Worm (Caenorhabditis elegans) whole organism, L4 larva: Measurements from ENCODE around the gene B0303.14.

Experiments used
- F26F4.8 ChIP-seq: fragments of 200-800 bp; sonication (Bioruptor generic); conservative IDR thresholded peaks from 2 replicates; pipeline ENCODE4 v1.3.6; 2022; ENCODE audit warnings: missing genetic modification characterization, missing compliant biosample characterization
- Y5F2A.4 ChIP-seq: fragments of 200-800 bp; sonication (Bioruptor generic); optimal IDR thresholded peaks from 2 replicates; lab custom pipeline; 2018; ENCODE audit warnings: mild to moderate bottlenecking, missing genetic modification characterization, missing compliant biosample characterization
- aly-2 ChIP-seq: sonication (generic microtip); optimal IDR thresholded peaks from 2 replicates; lab custom pipeline; 2018; ENCODE audit warnings: missing biosample characterization, missing genetic modification characterization
- arid-1 ChIP-seq: fragments of 200-800 bp; sonication (Bioruptor generic); conservative IDR thresholded peaks from 2 replicates; pipeline ENCODE4 v1.3.6; 2022; ENCODE audit warnings: missing genetic modification reagents, missing genetic modification characterization, missing compliant biosample characterization
- ceh-32 ChIP-seq: sonication (generic microtip); optimal IDR thresholded peaks from 2 replicates; lab custom pipeline; 2016; ENCODE audit warnings: mild to moderate bottlenecking, missing genetic modification characterization, missing compliant biosample characterization; ENCODE audit not compliant: poor library complexity
- ceh-44 ChIP-seq: fragments of 200-800 bp; sonication (Bioruptor generic); IDR thresholded peaks from 2 replicates; pipeline ENCODE4 v1.3.6; 2022; ENCODE audit warnings: missing genetic modification reagents, missing genetic modification characterization, missing compliant biosample characterization
- ceh-62 ChIP-seq: sonication (generic microtip); optimal IDR thresholded peaks from 2 replicates; lab custom pipeline; 2017; ENCODE audit warnings: missing biosample characterization, missing genetic modification characterization
- ces-1 ChIP-seq: fragments of 150-350 bp; sonication (generic microtip); optimal IDR thresholded peaks from 4 replicates; lab custom pipeline; 2014; ENCODE audit warnings: missing biosample characterization, missing genetic modification reagents, missing genetic modification characterization
- cey-2 ChIP-seq: sonication (generic microtip); optimal IDR thresholded peaks from 3 replicates; lab custom pipeline; 2017; ENCODE audit warnings: missing genetic modification characterization, mild to moderate bottlenecking, missing compliant biosample characterization, antibody characterized with exemption, borderline replicate concordance; ENCODE audit not compliant: insufficient read depth
- ctbp-1 ChIP-seq: fragments of 200-800 bp; sonication (Bioruptor generic); IDR thresholded peaks from 2 replicates; pipeline ENCODE4 v1.3.6; 2022; ENCODE audit warnings: missing genetic modification reagents, missing genetic modification characterization, missing compliant biosample characterization
- daf-19 ChIP-seq: fragments of 200-800 bp; sonication (Bioruptor generic); conservative IDR thresholded peaks from 2 replicates; pipeline ENCODE4 v1.3.6; 2022; ENCODE audit warnings: missing genetic modification characterization, missing compliant biosample characterization
- daf-8 ChIP-seq: fragments of 200-800 bp; sonication (Bioruptor generic); IDR thresholded peaks from 2 replicates; pipeline ENCODE4 v1.3.6; 2022; ENCODE audit warnings: missing genetic modification characterization, missing compliant biosample characterization
- dve-1 ChIP-seq: sonication (generic microtip); optimal IDR thresholded peaks from 2 replicates; lab custom pipeline; 2017; ENCODE audit warnings: antibody characterized with exemption, mild to moderate bottlenecking, missing genetic modification characterization, missing compliant biosample characterization; ENCODE audit not compliant: insufficient read depth
- egl-43 ChIP-seq: fragments of 200-800 bp; sonication (Bioruptor generic); IDR thresholded peaks from 2 replicates; pipeline ENCODE4 v1.3.6; 2022; ENCODE audit warnings: missing genetic modification reagents, missing genetic modification characterization, missing compliant biosample characterization
- fkh-10 ChIP-seq: fragments of 150-350 bp; optimal IDR thresholded peaks from 2 replicates; lab custom pipeline; 2014; ENCODE audit warnings: missing biosample characterization, missing genetic modification reagents, missing genetic modification characterization
- hlh-11 ChIP-seq: fragments of 200-800 bp; sonication (Bioruptor generic); optimal IDR thresholded peaks from 2 replicates; lab custom pipeline; 2018; ENCODE audit warnings: mild to moderate bottlenecking, missing genetic modification characterization, missing compliant biosample characterization
- hmg-1.1 ChIP-seq: fragments of 200-800 bp; sonication (Bioruptor generic); IDR thresholded peaks from 2 replicates; pipeline ENCODE4 v1.3.6; 2022; ENCODE audit warnings: missing genetic modification reagents, missing genetic modification characterization, missing compliant biosample characterization
- lin-29 ChIP-seq: fragments of 200-800 bp; sonication (Bioruptor generic); IDR thresholded peaks from 2 replicates; pipeline ENCODE4 v1.3.6; 2022; ENCODE audit warnings: missing genetic modification reagents, missing genetic modification characterization, missing compliant biosample characterization
- lin-38 ChIP-seq: fragments of 200-800 bp; sonication (Bioruptor generic); IDR thresholded peaks from 2 replicates; pipeline ENCODE4 v1.3.6; 2022; ENCODE audit warnings: missing genetic modification reagents, missing genetic modification characterization, missing compliant biosample characterization
- lin-39 ChIP-seq: fragments of 150-350 bp; optimal IDR thresholded peaks from 2 replicates; lab custom pipeline; 2014; ENCODE audit warnings: missing biosample characterization, missing genetic modification reagents, missing genetic modification characterization
- madf-5 ChIP-seq, 2 experiments: fragments of 200-800 bp; sonication (Bioruptor generic); IDR thresholded peaks; 2 replicates each; pipeline ENCODE4 v1.3.6; 2022; ENCODE audit warnings: missing compliant biosample characterization in 2 of 2, missing genetic modification characterization in 2 of 2
- madf-9 ChIP-seq: fragments of 200-800 bp; sonication (Bioruptor generic); conservative IDR thresholded peaks from 2 replicates; pipeline ENCODE4 v1.3.6; 2022; ENCODE audit warnings: missing genetic modification reagents, missing genetic modification characterization, missing compliant biosample characterization
- mdt-29 ChIP-seq: fragments of 200-800 bp; sonication (Bioruptor generic); IDR thresholded peaks from 2 replicates; pipeline ENCODE4 v1.3.6; 2022; ENCODE audit warnings: missing genetic modification reagents, missing genetic modification characterization, missing compliant biosample characterization
- mxl-2 ChIP-seq: fragments of 200-800 bp; sonication (Bioruptor generic); conservative IDR thresholded peaks from 2 replicates; pipeline ENCODE4 v1.3.6; 2022; ENCODE audit warnings: missing genetic modification reagents, missing genetic modification characterization, missing compliant biosample characterization
- mxl-3 ChIP-seq: fragments of 200-800 bp; sonication (Bioruptor generic); optimal IDR thresholded peaks from 2 replicates; lab custom pipeline; 2018; ENCODE audit warnings: mild to moderate bottlenecking, missing genetic modification characterization, missing compliant biosample characterization
- nhr-25 ChIP-seq: sonication (generic microtip); optimal IDR thresholded peaks from 2 replicates; lab custom pipeline; 2017; ENCODE audit warnings: missing genetic modification characterization, mild to moderate bottlenecking, missing compliant biosample characterization, antibody characterized with exemption, moderate library complexity, borderline replicate concordance; ENCODE audit not compliant: insufficient read depth
- nhr-28 ChIP-seq: fragments of 150-350 bp; optimal IDR thresholded peaks from 2 replicates; lab custom pipeline; 2014; ENCODE audit warnings: missing biosample characterization, missing genetic modification characterization
- nhr-42 ChIP-seq: fragments of 200-800 bp; sonication (Bioruptor generic); IDR thresholded peaks from 2 replicates; pipeline ENCODE4 v1.3.6; 2022; ENCODE audit warnings: missing genetic modification characterization, missing compliant biosample characterization
- nhr-48 ChIP-seq: sonication (generic microtip); optimal IDR thresholded peaks from 2 replicates; lab custom pipeline; 2016; ENCODE audit warnings: mild to moderate bottlenecking, missing genetic modification characterization, missing compliant biosample characterization
- nhr-6 ChIP-seq: fragments of 150-350 bp; optimal IDR thresholded peaks from 2 replicates; lab custom pipeline; 2014; ENCODE audit warnings: missing biosample characterization, missing genetic modification characterization
- nhr-76 ChIP-seq: fragments of 150-350 bp; optimal IDR thresholded peaks from 2 replicates; lab custom pipeline; 2014; ENCODE audit warnings: missing biosample characterization, missing genetic modification characterization
- rbr-2 ChIP-seq: sonication (generic microtip); optimal IDR thresholded peaks from 2 replicates; lab custom pipeline; 2016; ENCODE audit warnings: missing genotype, missing genetic modification characterization, missing compliant biosample characterization
- sdz-12 ChIP-seq: fragments of 200-800 bp; sonication (Bioruptor generic); optimal IDR thresholded peaks from 2 replicates; lab custom pipeline; 2018; ENCODE audit warnings: mild to moderate bottlenecking, missing genetic modification characterization, missing compliant biosample characterization
- set-16 ChIP-seq: fragments of 200-800 bp; sonication (Bioruptor generic); IDR thresholded peaks from 2 replicates; pipeline ENCODE4 v1.3.6; 2022; ENCODE audit warnings: missing genetic modification reagents, missing genetic modification characterization, missing compliant biosample characterization
- snpc-4 ChIP-seq: fragments of 150-350 bp; optimal IDR thresholded peaks from 2 replicates; lab custom pipeline; 2014; ENCODE audit warnings: missing biosample characterization, missing genetic modification characterization
- spr-1 ChIP-seq: sonication (generic microtip); optimal IDR thresholded peaks from 2 replicates; lab custom pipeline; 2016; ENCODE audit warnings: mild to moderate bottlenecking, missing genetic modification characterization, missing compliant biosample characterization
- tag-97 ChIP-seq: fragments of 200-800 bp; sonication (Bioruptor generic); IDR thresholded peaks from 2 replicates; pipeline ENCODE4 v1.3.6; 2022; ENCODE audit warnings: missing genetic modification characterization, missing compliant biosample characterization
- zag-1 ChIP-seq: fragments of 150-350 bp; optimal IDR thresholded peaks from 2 replicates; lab custom pipeline; 2014; ENCODE audit warnings: missing biosample characterization, missing genetic modification characterization
- zfp-3 ChIP-seq: fragments of 200-800 bp; sonication (Bioruptor generic); conservative IDR thresholded peaks from 2 replicates; pipeline ENCODE4 v1.3.6; 2022; ENCODE audit warnings: missing genetic modification reagents, missing genetic modification characterization, missing compliant biosample characterization
- zip-11 ChIP-seq: fragments of 200-800 bp; sonication (Bioruptor generic); IDR thresholded peaks from 2 replicates; pipeline ENCODE4 v1.3.6; 2022; ENCODE audit warnings: missing genetic modification characterization, missing compliant biosample characterization
- ztf-7 ChIP-seq: fragments of 150-350 bp; optimal IDR thresholded peaks from 2 replicates; lab custom pipeline; 2014; ENCODE audit warnings: missing biosample characterization, missing genetic modification characterization

The B0303.14 gene

DNA sequence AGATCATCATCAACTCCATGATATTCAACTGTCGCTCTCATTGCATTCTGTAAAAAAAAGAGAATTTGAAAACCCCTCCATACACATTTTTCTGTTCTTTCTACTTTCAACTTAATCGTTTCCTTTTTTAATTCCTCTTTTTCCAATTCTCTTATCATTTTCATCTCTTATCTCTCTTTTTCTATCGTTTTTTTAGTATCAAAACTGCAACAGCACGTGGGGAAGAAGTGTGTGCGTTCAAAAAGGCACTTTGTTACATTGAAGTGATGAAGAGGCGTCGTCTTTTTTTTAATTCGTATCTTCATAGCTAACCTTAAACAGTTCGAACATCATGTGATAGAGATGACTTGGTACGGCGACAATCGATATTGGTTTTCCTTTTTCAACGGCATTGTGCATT lies 23.1 kb upstream of the B0303.14 start (continued):
- no peak for TF ChIP-seq ceh-32
- no peak for TF ChIP-seq zip-11 (GFP tag; lab: Robert Waterston, UW)
- no peak for TF ChIP-seq sdz-12
- no peak for TF ChIP-seq arid-1
- TF ChIP-seq fkh-10 (GFP tag; lab: Kevin White, UChicago) = no peak
- TF ChIP-seq madf-9 (GFP tag; lab: Robert Waterston, UW) = no peak
- no peak for TF ChIP-seq lin-38 (GFP tag; lab: Robert Waterston, UW)
- TF ChIP-seq tag-97 (GFP tag; lab: Robert Waterston, UW) = no peak
- TF ChIP-seq nhr-76 = no peak
- TF ChIP-seq nhr-42 (GFP tag; lab: Robert Waterston, UW) = no peak
- no peak for TF ChIP-seq ceh-62
- no peak for TF ChIP-seq lin-39
- no peak for TF ChIP-seq F26F4.8 (GFP tag; lab: Robert Waterston, UW)
- TF ChIP-seq set-16 = no peak
- no peak for TF ChIP-seq daf-8
- TF ChIP-seq ces-1 (GFP tag; lab: Kevin White, UChicago) = no peak
- peak; percentile 95 for TF ChIP-seq nhr-28 (tag; lab: Kevin White, UChicago)
- no peak for TF ChIP-seq nhr-25 (tag; lab: Kevin White, UChicago)
- TF ChIP-seq egl-43 (GFP tag; lab: Robert Waterston, UW) = no peak
- TF ChIP-seq mdt-29 (GFP tag; lab: Robert Waterston, UW) = no peak
- no peak for TF ChIP-seq daf-19
- TF ChIP-seq snpc-4 (tag; lab: Kevin White, UChicago) = no peak
- TF ChIP-seq aly-2 (tag; lab: Kevin White, UChicago) = no peak
- TF ChIP-seq ctbp-1 (GFP tag; lab: Robert Waterston, UW) = no peak
- peak; percentile 31 for TF ChIP-seq nhr-6 (tag; lab: Kevin White, UChicago)
- TF ChIP-seq cey-2 (tag; lab: Kevin White, UChicago) = peak; percentile 90
- no peak for TF ChIP-seq zfp-3 (GFP tag; lab: Robert Waterston, UW)
- no peak for TF ChIP-seq spr-1 (tag; lab: Kevin White, UChicago)
- TF ChIP-seq nhr-48 (tag; lab: Kevin White, UChicago) = peak; percentile 94
- peak; percentile 97 for TF ChIP-seq mxl-3 (GFP tag; lab: Kevin White, UChicago)
- no peak for TF ChIP-seq mxl-2 (GFP tag; lab: Robert Waterston, UW)
- no peak for TF ChIP-seq rbr-2 (tag; lab: Kevin White, UChicago)
- TF ChIP-seq dve-1 (tag; lab: Kevin White, UChicago) = peak; percentile 95
- TF ChIP-seq zag-1 (tag; lab: Kevin White, UChicago) = no peak
- no peak for TF ChIP-seq hmg-1.1 (GFP tag; lab: Robert Waterston, UW)
- TF ChIP-seq ceh-44 = no peak
- no peak for TF ChIP-seq madf-5 (GFP tag; IDR thresholded peaks at IDR 0.05; lab: Robert Waterston, UW)

DNA sequence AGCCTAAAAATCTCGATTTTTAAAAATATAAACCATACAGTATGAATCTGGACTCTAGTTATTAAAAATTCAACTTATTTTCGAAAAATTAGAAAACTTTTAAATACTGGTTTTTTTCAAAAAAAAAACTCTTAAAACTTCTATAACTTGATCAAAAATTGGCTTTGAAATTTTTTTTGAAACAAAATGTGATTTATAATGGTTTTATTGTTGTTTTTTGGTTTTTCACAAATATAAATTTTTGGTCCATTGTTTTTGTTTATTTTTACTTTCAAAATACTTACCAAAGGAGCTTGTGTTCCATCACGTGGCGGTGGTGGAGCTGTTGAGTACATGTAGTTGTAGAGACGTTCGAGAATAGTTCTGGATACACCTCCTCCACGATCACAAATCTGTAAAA lies 22.3 kb upstream of the B0303.14 start:
- TF ChIP-seq hlh-11 (tag; lab: Kevin White, UChicago) (no peak), lin-38 (GFP tag; lab: Robert Waterston, UW) (no peak), daf-8 (no peak), hmg-1.1 (GFP tag; lab: Robert Waterston, UW) (no peak)

DNA sequence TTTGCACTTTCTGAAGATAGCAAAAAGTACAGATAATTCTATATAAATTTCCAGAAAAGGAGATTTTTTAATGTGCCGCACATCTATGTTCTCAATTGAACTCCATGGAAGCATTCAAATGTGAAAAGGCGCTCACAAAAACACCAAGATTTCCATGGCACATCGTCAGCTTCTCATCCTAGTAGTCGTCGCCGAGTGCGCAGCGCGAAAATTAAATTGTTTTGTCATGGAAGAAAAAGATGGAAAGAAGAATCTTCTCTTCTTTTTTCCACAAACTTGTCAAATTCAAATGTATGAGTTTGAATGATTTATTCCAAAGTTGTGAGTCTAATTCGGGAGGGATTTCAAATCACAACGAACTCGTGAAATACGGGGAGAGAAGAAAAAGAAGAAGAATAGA lies 21.4 kb upstream of the B0303.14 start:
- no peak for TF ChIP-seq Y5F2A.4 (GFP tag; lab: Kevin White, UChicago)
- TF ChIP-seq ztf-7 = no peak
- TF ChIP-seq F26F4.8 (GFP tag; lab: Robert Waterston, UW) = no peak
- no peak for TF ChIP-seq lin-29
- TF ChIP-seq aly-2 (tag; lab: Kevin White, UChicago) = no peak
- TF ChIP-seq fkh-10 (GFP tag; lab: Kevin White, UChicago) = peak; percentile 31
